Worm (Caenorhabditis elegans): Measurements from ENCODE around the gene F54B8.1.

ce11 chrV:15798108-15798507, 12.4 kb upstream of the F54B8.1 start, which contains the start of gene T26E4.10:
- no peak for TF ChIP-seq mdl-1 (tag; optimal IDR thresholded peaks at IDR 0.05)
- TF ChIP-seq unc-62 (GFP tag; optimal IDR thresholded peaks at IDR 0.05): no peak
- no peak for TF ChIP-seq elt-2 (tag; optimal IDR thresholded peaks at IDR 0.05)
- no peak for TF ChIP-seq snpc-4 (tag; optimal IDR thresholded peaks at IDR 0.05)
- TF ChIP-seq sea-2 (GFP tag; optimal IDR thresholded peaks at IDR 0.05): no peak
- no peak for TF ChIP-seq nhr-12 (tag; optimal IDR thresholded peaks at IDR 0.05)
- TF ChIP-seq mml-1 (tag; optimal IDR thresholded peaks at IDR 0.05): no peak
- no peak for TF ChIP-seq ztf-11 (tag; optimal IDR thresholded peaks at IDR 0.05)

All from whole organism, L3 larva.